Fruit fly (Drosophila melanogaster) whole organism, embryonic: ENCODE data around the gene Sk2.
"Not testable (repeated sequence)": the region's sequence is repeated elsewhere in the genome, so short reads cannot be mapped to it uniquely, and the experiment has no call there.

ENCODE experiments used
- TFAM ChIP-seq: fragments of 200-800 bp; sonication (Bioruptor generic); optimal IDR thresholded peaks from 2 replicates; lab custom pipeline; 2017; ENCODE audit warnings: missing biosample characterization, missing genetic modification characterization, inconsistent platforms
- Usf ChIP-seq: fragments of 200-800 bp; sonication (Bioruptor generic); optimal IDR thresholded peaks from 2 replicates; lab custom pipeline; 2017; ENCODE audit warnings: missing genotype, missing biosample characterization, missing genetic modification characterization
- p53 ChIP-seq: fragments of 200-800 bp; sonication (Bioruptor generic); optimal IDR thresholded peaks from 2 replicates; lab custom pipeline; 2016; ENCODE audit warnings: missing biosample characterization, missing genetic modification characterization
- sisA ChIP-seq: fragments of 200-800 bp; sonication (Bioruptor generic); IDR thresholded peaks from 2 replicates; pipeline ENCODE4 v1.3.6; 2022; ENCODE audit warnings: missing biosample characterization, missing genetic modification characterization

DNA sequence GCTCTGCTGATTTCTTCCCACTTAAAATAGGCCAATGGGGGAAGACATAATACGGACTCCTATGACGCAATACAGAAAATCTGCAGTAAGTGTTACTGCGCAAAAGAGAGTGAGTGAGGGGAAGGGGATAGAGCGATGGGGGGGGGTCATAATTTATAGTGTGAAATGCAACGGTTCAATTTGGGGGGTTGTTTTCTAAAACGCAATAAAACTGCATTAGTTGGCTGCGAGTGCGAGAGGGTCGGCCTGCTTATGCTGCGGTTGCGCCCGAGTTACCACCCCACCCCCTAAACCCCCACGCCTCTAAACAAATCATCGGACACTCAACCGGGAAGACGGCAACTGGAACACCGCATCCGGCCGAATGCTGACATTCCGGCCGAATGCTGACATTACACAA is 14.2 kb downstream of the Sk2 start:
- not testable (repeated sequence) for TF ChIP-seq sisA (GFP tag; lab: Robert Waterston, UW); Usf (GFP tag; lab: Kevin White, UChicago); p53 (GFP tag; lab: Kevin White, UChicago); TFAM (GFP tag; lab: Kevin White, UChicago)
